Fruit fly (Drosophila melanogaster) whole organism, embryonic: ENCODE results near the gene CG43339.

Experiments
- Antp ChIP-seq: fragments of 200-800 bp; sonication (Bioruptor generic); optimal IDR thresholded peaks from 3 replicates; lab custom pipeline; 2016; ENCODE audit warnings: missing biosample characterization, missing genetic modification characterization
- Asciz ChIP-seq: fragments of 200-800 bp; sonication (Bioruptor generic); optimal IDR thresholded peaks from 2 replicates; lab custom pipeline; 2017; ENCODE audit warnings: missing biosample characterization, mild to moderate bottlenecking, missing genetic modification characterization, missing genetic modification reagents
- Atf3 ChIP-seq: fragments of 200-800 bp; sonication (Bioruptor generic); optimal IDR thresholded peaks from 3 replicates; lab custom pipeline; 2016; ENCODE audit warnings: missing biosample characterization, missing genetic modification characterization
- CG10147 ChIP-seq: fragments of 200-800 bp; sonication (Bioruptor generic); optimal IDR thresholded peaks from 2 replicates; lab custom pipeline; 2019; ENCODE audit warnings: missing biosample characterization, mild to moderate bottlenecking, missing genetic modification characterization, moderate library complexity
- CG10321 ChIP-seq: fragments of 200-800 bp; sonication (Bioruptor generic); IDR thresholded peaks from 2 replicates; pipeline ENCODE4 v1.3.6; 2022; ENCODE audit warnings: missing biosample characterization, missing genetic modification characterization
- CG12236 ChIP-seq: fragments of 200-800 bp; sonication (Bioruptor generic); optimal IDR thresholded peaks from 2 replicates; lab custom pipeline; 2016; ENCODE audit warnings: missing biosample characterization, missing genetic modification characterization
- CG13424 ChIP-seq: fragments of 200-800 bp; sonication (Bioruptor generic); optimal IDR thresholded peaks from 2 replicates; lab custom pipeline; 2019; ENCODE audit warnings: missing biosample characterization, mild to moderate bottlenecking, missing genetic modification characterization, moderate library complexity
- CG15269 ChIP-seq: fragments of 200-800 bp; sonication (Bioruptor generic); optimal IDR thresholded peaks from 2 replicates; lab custom pipeline; 2018; ENCODE audit warnings: missing biosample characterization, mild to moderate bottlenecking, missing genetic modification characterization, moderate library complexity
- CG15479 ChIP-seq: fragments of 200-800 bp; sonication (Bioruptor generic); optimal IDR thresholded peaks from 3 replicates; lab custom pipeline; 2019; ENCODE audit warnings: missing biosample characterization, mild to moderate bottlenecking, missing genetic modification characterization, moderate library complexity
- CG17361 ChIP-seq: fragments of 200-800 bp; sonication (Bioruptor generic); IDR thresholded peaks from 3 replicates; pipeline ENCODE4 v1.3.6; 2022; ENCODE audit warnings: missing biosample characterization, missing genetic modification characterization
- CG18476 ChIP-seq: fragments of 200-800 bp; sonication (Bioruptor generic); optimal IDR thresholded peaks from 2 replicates; lab custom pipeline; 2016; ENCODE audit warnings: missing biosample characterization, mild to moderate bottlenecking, missing genetic modification characterization
- CG34224 ChIP-seq: fragments of 200-800 bp; sonication (Bioruptor generic); IDR thresholded peaks from 3 replicates; pipeline ENCODE4 v1.3.6; 2022; ENCODE audit warnings: missing biosample characterization, missing genetic modification characterization; ENCODE audit not compliant: partially characterized antibody
- CG34422 ChIP-seq: fragments of 200-800 bp; sonication (Bioruptor generic); IDR thresholded peaks from 3 replicates; pipeline ENCODE4 v1.3.6; 2022; ENCODE audit warnings: missing biosample characterization, missing genetic modification characterization
- CG4282 ChIP-seq: fragments of 200-800 bp; sonication (Bioruptor generic); optimal IDR thresholded peaks from 2 replicates; lab custom pipeline; 2016; ENCODE audit warnings: missing biosample characterization, missing genetic modification characterization
- CG43689 ChIP-seq: fragments of 200-800 bp; sonication (Bioruptor generic); IDR thresholded peaks from 2 replicates; pipeline ENCODE4 v1.3.6; 2022; ENCODE audit warnings: missing biosample characterization, missing genetic modification characterization
- CG4424 ChIP-seq: fragments of 200-800 bp; sonication (Bioruptor generic); optimal IDR thresholded peaks from 3 replicates; lab custom pipeline; 2016; ENCODE audit warnings: missing biosample characterization, missing genetic modification characterization
- CG4617 ChIP-seq: fragments of 200-800 bp; sonication (Bioruptor generic); optimal IDR thresholded peaks from 3 replicates; lab custom pipeline; 2016; ENCODE audit warnings: missing biosample characterization, missing genetic modification characterization, borderline replicate concordance
- CG4707 ChIP-seq: fragments of 200-800 bp; sonication (Bioruptor generic); optimal IDR thresholded peaks from 2 replicates; lab custom pipeline; 2018; ENCODE audit warnings: missing biosample characterization, mild to moderate bottlenecking, missing genetic modification characterization, moderate library complexity
- CG5245 ChIP-seq: fragments of 200-800 bp; sonication (Bioruptor generic); optimal IDR thresholded peaks from 3 replicates; lab custom pipeline; 2016; ENCODE audit warnings: missing biosample characterization, missing genetic modification characterization
- CG6689 ChIP-seq: fragments of 200-800 bp; sonication (Bioruptor generic); IDR thresholded peaks from 2 replicates; pipeline ENCODE4 v1.3.6; 2022; ENCODE audit warnings: missing biosample characterization, missing genetic modification characterization
- CG6813 ChIP-seq: fragments of 200-800 bp; sonication (Bioruptor generic); optimal IDR thresholded peaks from 2 replicates; lab custom pipeline; 2017; ENCODE audit warnings: missing biosample characterization, missing genetic modification characterization, mild to moderate bottlenecking, moderate library complexity, missing genetic modification reagents
- Dfd ChIP-seq, 2 experiments: fragments of >200 bp; optimal IDR thresholded peaks; 2 replicates each; lab custom pipeline; 2017; ENCODE audit warnings: missing biosample characterization in 2 of 2, missing genetic modification characterization in 2 of 2
- Eip74EF ChIP-seq, 2 experiments: fragments of 200-800 bp in 1 of 2; fragments of >200 bp in 1 of 2; sonication (Bioruptor generic) in 1 of 2; optimal IDR thresholded peaks; 2 replicates each; lab custom pipeline; 2017 to 2019; ENCODE audit warnings: missing biosample characterization in 2 of 2, missing genetic modification characterization in 2 of 2, mild to moderate bottlenecking in 1 of 2, moderate library complexity in 1 of 2
- GATAe ChIP-seq: fragments of 200-800 bp; sonication (Bioruptor generic); conservative IDR thresholded peaks from 2 replicates; pipeline ENCODE4 v1.3.6; 2022; ENCODE audit warnings: missing biosample characterization, missing genetic modification characterization
- MESR4 ChIP-seq: fragments of 200-800 bp; sonication (Bioruptor generic); optimal IDR thresholded peaks from 2 replicates; lab custom pipeline; 2018; ENCODE audit warnings: missing biosample characterization, mild to moderate bottlenecking, missing genetic modification characterization, moderate library complexity
- Nf-YA ChIP-seq: fragments of 200-800 bp; sonication (Bioruptor generic); IDR thresholded peaks from 2 replicates; pipeline ENCODE4 v1.3.6; 2022; ENCODE audit warnings: missing biosample characterization, missing genetic modification characterization
- NfI ChIP-seq: fragments of 200-800 bp; sonication (Bioruptor generic); optimal IDR thresholded peaks from 3 replicates; lab custom pipeline; 2018; ENCODE audit warnings: missing biosample characterization, mild to moderate bottlenecking, missing genetic modification characterization, moderate library complexity
- Oli ChIP-seq: fragments of 200-800 bp; sonication (Bioruptor generic); optimal IDR thresholded peaks from 2 replicates; lab custom pipeline; 2018; ENCODE audit warnings: missing biosample characterization, mild to moderate bottlenecking, missing genetic modification characterization, moderate library complexity
- PHDP ChIP-seq: fragments of 200-800 bp; sonication (Bioruptor generic); optimal IDR thresholded peaks from 3 replicates; lab custom pipeline; 2018; ENCODE audit warnings: missing biosample characterization, mild to moderate bottlenecking, missing genetic modification characterization, moderate library complexity
- Scr ChIP-seq: fragments of 200-800 bp; sonication (Bioruptor generic); IDR thresholded peaks from 2 replicates; pipeline ENCODE4 v1.3.6; 2022; ENCODE audit warnings: missing biosample characterization, missing genetic modification characterization; ENCODE audit not compliant: partially characterized antibody
- Sin3A ChIP-seq: fragments of >200 bp; optimal IDR thresholded peaks from 2 replicates; lab custom pipeline; 2018
- Sox102F ChIP-seq: fragments of 200-800 bp; sonication (Bioruptor generic); optimal IDR thresholded peaks from 2 replicates; lab custom pipeline; 2018; ENCODE audit warnings: missing biosample characterization, mild to moderate bottlenecking, missing genetic modification characterization, moderate library complexity
- amos ChIP-seq: fragments of 200-800 bp; sonication (Bioruptor generic); IDR thresholded peaks from 2 replicates; pipeline ENCODE4 v1.3.6; 2022; ENCODE audit warnings: missing biosample characterization, missing genetic modification characterization; ENCODE audit not compliant: partially characterized antibody
- ase ChIP-seq: fragments of 200-800 bp; sonication (Bioruptor generic); IDR thresholded peaks from 3 replicates; pipeline ENCODE4 v1.3.6; 2022; ENCODE audit warnings: missing biosample characterization, missing genetic modification characterization
- bbx ChIP-seq: fragments of 200-800 bp; sonication (Bioruptor generic); IDR thresholded peaks from 2 replicates; pipeline ENCODE4 v1.3.6; 2022; ENCODE audit warnings: missing biosample characterization, missing genetic modification characterization; ENCODE audit not compliant: partially characterized antibody
- chn ChIP-seq: fragments of 200-800 bp; sonication (Bioruptor generic); optimal IDR thresholded peaks from 2 replicates; lab custom pipeline; 2016; ENCODE audit warnings: missing biosample characterization, missing genetic modification characterization
- ci ChIP-seq: fragments of 200-800 bp; sonication (Bioruptor generic); IDR thresholded peaks from 3 replicates; pipeline ENCODE4 v1.3.6; 2022; ENCODE audit warnings: missing biosample characterization, missing genetic modification characterization
- fd64A ChIP-seq: fragments of 200-800 bp; sonication (Bioruptor generic); optimal IDR thresholded peaks from 3 replicates; lab custom pipeline; 2018; ENCODE audit warnings: missing biosample characterization, mild to moderate bottlenecking, missing genetic modification characterization
- fru ChIP-seq: fragments of >200 bp; optimal IDR thresholded peaks from 2 replicates; lab custom pipeline; 2017
- hb ChIP-seq: fragments of 200-800 bp; sonication (Bioruptor generic); IDR thresholded peaks from 3 replicates; pipeline ENCODE4 v1.3.6; 2022; ENCODE audit warnings: missing biosample characterization, missing genetic modification characterization; ENCODE audit not compliant: partially characterized antibody
- oc ChIP-seq: fragments of 200-800 bp; sonication (Bioruptor generic); optimal IDR thresholded peaks from 2 replicates; lab custom pipeline; 2018; ENCODE audit warnings: missing biosample characterization, mild to moderate bottlenecking, missing genetic modification characterization, moderate library complexity
- psq ChIP-seq: fragments of 200-800 bp; sonication (Bioruptor generic); optimal IDR thresholded peaks from 2 replicates; lab custom pipeline; 2017; ENCODE audit warnings: missing biosample characterization, missing genetic modification characterization
- sima ChIP-seq: fragments of 200-800 bp; sonication (Bioruptor generic); optimal IDR thresholded peaks from 2 replicates; lab custom pipeline; 2016; ENCODE audit warnings: missing biosample characterization, missing genetic modification characterization
- so ChIP-seq: fragments of 200-800 bp; sonication (Bioruptor generic); IDR thresholded peaks from 3 replicates; pipeline ENCODE4 v1.3.6; 2022; ENCODE audit warnings: missing biosample characterization, missing genetic modification characterization
- sr ChIP-seq: fragments of 200-800 bp; sonication (Bioruptor generic); IDR thresholded peaks from 3 replicates; pipeline ENCODE4 v1.3.6; 2022; ENCODE audit warnings: missing biosample characterization, missing genetic modification characterization
- stwl ChIP-seq: fragments of 200-800 bp; sonication (Bioruptor generic); optimal IDR thresholded peaks from 3 replicates; lab custom pipeline; 2018; ENCODE audit warnings: missing biosample characterization, mild to moderate bottlenecking, missing genetic modification characterization, moderate library complexity
- tin ChIP-seq: fragments of 200-800 bp; sonication (Bioruptor generic); optimal IDR thresholded peaks from 3 replicates; lab custom pipeline; 2016; ENCODE audit warnings: missing biosample characterization, missing genetic modification characterization
- trem ChIP-seq: fragments of 200-800 bp; optimal IDR thresholded peaks from 3 replicates; lab custom pipeline; 2019; ENCODE audit warnings: missing biosample characterization, mild to moderate bottlenecking, missing genetic modification characterization, moderate library complexity
- usp ChIP-seq: fragments of >200 bp; optimal IDR thresholded peaks from 2 replicates; lab custom pipeline; 2017; ENCODE audit warnings: missing biosample characterization, missing genetic modification characterization
- wdn ChIP-seq: fragments of 200-800 bp; sonication (Bioruptor generic); IDR thresholded peaks from 2 replicates; pipeline ENCODE4 v1.3.6; 2022; ENCODE audit warnings: missing biosample characterization, missing genetic modification characterization

CG43339 gene

DNA sequence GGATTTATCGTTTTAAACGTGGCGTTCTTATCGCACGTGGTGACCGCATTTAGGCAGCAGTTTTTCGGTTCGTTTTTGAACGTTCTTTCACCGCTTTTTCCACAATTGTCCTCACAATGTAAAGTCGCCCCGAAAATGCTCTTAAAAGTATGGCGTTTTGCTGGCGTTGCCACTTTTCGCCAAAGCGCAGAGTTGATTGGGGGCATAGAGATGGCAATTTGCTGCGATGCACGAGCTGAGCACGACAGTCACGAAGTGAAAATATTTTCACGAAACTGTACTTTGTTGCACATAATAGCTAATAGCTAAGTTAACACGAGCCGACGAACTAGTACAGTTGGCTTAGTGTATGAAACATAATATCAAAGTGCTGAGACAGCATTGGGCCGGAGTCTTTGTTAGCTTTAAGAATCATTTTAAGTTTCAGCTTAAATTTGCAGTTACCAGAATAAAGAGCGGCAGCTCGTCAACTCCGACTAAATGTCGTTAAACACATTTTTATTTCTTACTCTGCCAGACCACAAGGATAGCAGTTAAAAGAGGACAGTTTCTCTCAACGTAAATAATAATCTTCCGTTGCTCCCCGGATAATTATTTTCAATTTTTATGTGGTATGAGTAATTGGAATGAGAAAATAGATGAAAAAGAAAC, 15.7 kb upstream of the CG43339 start, which contains the start of gene msl-1 (continued):
- TF ChIP-seq GATAe (GFP tag; lab: Robert Waterston, UW): no peak
- peak; percentile 98 for TF ChIP-seq amos (GFP tag; lab: Robert Waterston, UW)
- no peak for TF ChIP-seq oc (tag; lab: Kevin White, UChicago)
- no peak for TF ChIP-seq CG6813 (GFP tag; lab: Kevin White, UChicago)
- peak; percentile 98 for TF ChIP-seq bbx (GFP tag; lab: Robert Waterston, UW)
- TF ChIP-seq Sin3A (lab: Kevin White, UChicago): peak; percentile 67
- no peak for TF ChIP-seq CG6689 (GFP tag; lab: Robert Waterston, UW)
- TF ChIP-seq CG17361 (GFP tag; lab: Robert Waterston, UW): no peak
- TF ChIP-seq CG4282 (GFP tag; lab: Kevin White, UChicago): no peak
- TF ChIP-seq CG4424 (GFP tag; lab: Kevin White, UChicago): no peak
- no peak for TF ChIP-seq Nf-YA (GFP tag; lab: Robert Waterston, UW)
- TF ChIP-seq chn (GFP tag; lab: Kevin White, UChicago): peak; percentile 8
- no peak for TF ChIP-seq PHDP (tag; lab: Kevin White, UChicago)
- TF ChIP-seq Sox102F: no peak
- TF ChIP-seq so (GFP tag; lab: Robert Waterston, UW): no peak
- TF ChIP-seq Asciz (GFP tag; lab: Kevin White, UChicago): no peak
- no peak for TF ChIP-seq CG15269 (tag; lab: Kevin White, UChicago)
- peak; percentile 40 for TF ChIP-seq NfI
- TF ChIP-seq CG15479 (GFP tag; lab: Kevin White, UChicago): no peak
- no peak for TF ChIP-seq Oli (tag; lab: Kevin White, UChicago)
- TF ChIP-seq CG4617: peak; percentile 65
- TF ChIP-seq CG43689: no peak
- TF ChIP-seq CG4707 (GFP tag; lab: Kevin White, UChicago): no peak
- TF ChIP-seq sima (GFP tag; lab: Kevin White, UChicago): no peak
- TF ChIP-seq trem (tag; lab: Kevin White, UChicago): peak; percentile 88
- TF ChIP-seq Dfd (GFP tag; optimal IDR thresholded peaks at IDR 0.05; lab: Kevin White, UChicago): no peak
- peak; percentile 3 for TF ChIP-seq CG13424 (tag; lab: Kevin White, UChicago)
- TF ChIP-seq sr (GFP tag; lab: Robert Waterston, UW): no peak
- TF ChIP-seq Scr (GFP tag; lab: Robert Waterston, UW): peak; percentile 93
- peak; percentile 74; the same call in 2 of the 3 replicates for TF ChIP-seq CG34422
- peak; percentile 94 for TF ChIP-seq hb
- no peak for TF ChIP-seq usp (GFP tag; lab: Kevin White, UChicago)
- peak; percentile 51 for TF ChIP-seq stwl (tag; lab: Kevin White, UChicago)
- TF ChIP-seq Atf3 (GFP tag; lab: Kevin White, UChicago): peak; percentile 13
- TF ChIP-seq Eip74EF (GFP tag; optimal IDR thresholded peaks at IDR 0.05; lab: Kevin White, UChicago): no peak
- TF ChIP-seq CG34224: peak; percentile 90
- peak; percentile 33 for TF ChIP-seq tin (GFP tag; lab: Kevin White, UChicago)
- peak; percentile 69 for TF ChIP-seq wdn (GFP tag; lab: Robert Waterston, UW)
- TF ChIP-seq CG18476 (GFP tag; lab: Kevin White, UChicago): no peak
- no peak for TF ChIP-seq CG5245 (GFP tag; lab: Kevin White, UChicago)
- TF ChIP-seq fd64A: no peak
- no peak for TF ChIP-seq CG12236
- peak; percentile 47 for TF ChIP-seq Antp (GFP tag; lab: Kevin White, UChicago)
- no peak for TF ChIP-seq CG10147 (GFP tag; lab: Kevin White, UChicago)
- no peak for TF ChIP-seq CG10321 (GFP tag; lab: Robert Waterston, UW)
- no peak for TF ChIP-seq fru
- TF ChIP-seq ase (GFP tag; lab: Robert Waterston, UW): 0 out of 3 replicates have a peak, but pooled peaks have one; percentile 18
- peak; percentile 92 for TF ChIP-seq MESR4 (GFP tag; lab: Kevin White, UChicago)
- TF ChIP-seq psq: no peak
- peak; percentile 47; the same call in 1 of the 3 replicates for TF ChIP-seq ci (GFP tag; lab: Robert Waterston, UW)
